Fruit fly (Drosophila melanogaster): ENCODE measurements around the gene CG4022.

Gene CG4022

DNA sequence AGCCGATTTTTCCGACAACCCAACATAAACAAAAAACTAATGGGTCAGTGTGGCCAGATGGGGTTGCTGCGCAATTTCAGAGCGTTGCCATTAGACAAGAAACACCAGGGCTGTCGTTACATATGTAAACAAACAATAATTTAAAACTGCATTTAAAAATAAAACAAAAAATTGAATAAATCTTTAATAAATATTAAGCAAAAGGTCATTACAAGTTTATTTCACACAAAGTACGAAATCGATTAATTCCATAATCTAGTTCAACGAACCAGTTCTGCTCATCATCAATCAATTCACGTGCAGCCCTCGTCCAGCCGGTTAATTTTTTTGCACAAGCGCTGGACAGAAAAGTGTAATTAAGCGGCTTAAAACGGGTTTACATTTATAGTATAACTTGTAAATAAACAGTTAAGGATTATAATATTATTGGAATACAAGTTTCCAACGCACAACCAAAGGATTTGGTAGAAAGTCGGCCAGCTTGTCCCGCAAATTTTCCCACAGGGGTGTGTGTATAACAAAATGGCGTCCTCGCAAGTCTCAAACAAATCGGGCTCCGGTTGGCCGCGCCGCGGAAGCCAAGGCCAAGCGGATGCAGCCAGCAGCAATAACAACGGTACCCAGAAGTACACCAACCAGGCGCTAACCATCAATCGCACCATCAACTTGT, at the start of gene CG4022, which contains the start of gene Cpsf5 (continued):
- TF ChIP-seq CG6792 (GFP tag; optimal IDR thresholded peaks at IDR 0.05) (peak; percentile 64), CG6808 (GFP tag; optimal IDR thresholded peaks at IDR 0.05) (peak; percentile 36), CG11902 (GFP tag; optimal IDR thresholded peaks at IDR 0.05) (peak; percentile 4), Hr39 (GFP tag; optimal IDR thresholded peaks at IDR 0.05) (peak; percentile 62), CG15336 (GFP tag; IDR thresholded peaks at IDR 0.05) (peak; percentile 79), lz (GFP tag; optimal IDR thresholded peaks at IDR 0.05) (peak; percentile 76), vri (GFP tag; optimal IDR thresholded peaks at IDR 0.05) (peak; percentile 65), CG16779 (tag; optimal IDR thresholded peaks at IDR 0.05) (no peak), dsx (GFP tag; optimal IDR thresholded peaks at IDR 0.05; ENCODE audit: poor library complexity, severe bottlenecking) (peak; percentile 41)

DNA sequence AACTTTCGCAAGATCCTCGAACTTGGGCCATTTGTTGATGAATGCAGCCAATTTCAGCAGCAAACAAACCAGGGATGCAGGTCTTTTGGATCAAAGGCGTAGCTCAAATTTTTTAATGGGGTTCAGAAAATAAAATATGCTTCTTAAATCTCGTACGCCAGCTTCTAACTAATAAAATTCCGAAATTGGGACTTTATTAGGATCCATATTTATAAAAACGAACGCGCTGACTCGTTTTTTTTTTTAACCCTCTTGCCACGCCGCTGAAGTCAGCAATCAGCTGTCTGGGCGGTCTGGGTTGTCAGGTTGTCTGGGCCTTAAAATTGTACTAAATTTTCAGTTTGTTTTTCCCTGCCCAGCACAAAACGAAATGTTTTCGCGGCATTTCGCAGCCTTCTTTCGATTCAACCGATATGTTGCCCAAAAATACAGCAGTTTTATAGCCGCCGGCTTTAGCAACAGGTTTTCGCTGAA, 47.0 kb upstream of the CG4022 start, which contains the start of gene CG3437:
Gene CG3437, minus strand, starts transcription at position 51 of the 474 bp plus-strand sequence.
- TF ChIP-seq fd59A (GFP tag; optimal IDR thresholded peaks at IDR 0.05), result peak; percentile 99
- TF ChIP-seq CG34406 (GFP tag; optimal IDR thresholded peaks at IDR 0.05), result peak; percentile 99
- peak; percentile 100 for TF ChIP-seq CG15336 (GFP tag; IDR thresholded peaks at IDR 0.05)
- peak; percentile 98 for TF ChIP-seq Lpt (GFP tag; optimal IDR thresholded peaks at IDR 0.05)
- peak; percentile 100 for TF ChIP-seq Eip78C (GFP tag)
- peak; percentile 100 for TF ChIP-seq lz (GFP tag; optimal IDR thresholded peaks at IDR 0.05)
- peak; percentile 99 for TF ChIP-seq CG11294 (GFP tag; IDR thresholded peaks at IDR 0.05)
- peak; percentile 96 for TF ChIP-seq Hr38 (GFP tag; optimal IDR thresholded peaks at IDR 0.05)
- peak; percentile 99 for TF ChIP-seq OdsH (GFP tag; optimal IDR thresholded peaks at IDR 0.05)
- peak; percentile 100 for TF ChIP-seq Hr4 (GFP tag; optimal IDR thresholded peaks at IDR 0.05)
- TF ChIP-seq CG6854 (GFP tag; optimal IDR thresholded peaks at IDR 0.05), result peak; percentile 99
- TF ChIP-seq CG8119 (GFP tag; IDR thresholded peaks at IDR 0.05), result peak; percentile 100
- TF ChIP-seq CG11902 (GFP tag; optimal IDR thresholded peaks at IDR 0.05), result peak; percentile 99
- peak; percentile 97 for TF ChIP-seq dsx (GFP tag; optimal IDR thresholded peaks at IDR 0.05; ENCODE audit: poor library complexity, severe bottlenecking)
- peak; percentile 98 for TF ChIP-seq Ets96B (tag; optimal IDR thresholded peaks at IDR 0.05)
- TF ChIP-seq svp (GFP tag), result peak; percentile 100
- TF ChIP-seq CG6163 (GFP tag; IDR thresholded peaks at IDR 0.05), result peak; percentile 100
- peak; percentile 99 for TF ChIP-seq CG1621 (tag; optimal IDR thresholded peaks at IDR 0.05)
- TF ChIP-seq CG11762 (GFP tag; optimal IDR thresholded peaks at IDR 0.05; ENCODE audit: insufficient read depth), result peak; percentile 99
- TF ChIP-seq salr (GFP tag; optimal IDR thresholded peaks at IDR 0.05), result peak; percentile 99
- peak; percentile 98 for TF ChIP-seq CG9139 (GFP tag; optimal IDR thresholded peaks at IDR 0.05)
- TF ChIP-seq Eip75B (GFP tag; optimal IDR thresholded peaks at IDR 0.05), result peak; percentile 100
- TF ChIP-seq CG16779 (tag; optimal IDR thresholded peaks at IDR 0.05), result peak; percentile 99
- peak; percentile 99 for TF ChIP-seq acj6 (GFP tag; optimal IDR thresholded peaks at IDR 0.05)
- peak; percentile 99 for TF ChIP-seq dac (GFP tag; optimal IDR thresholded peaks at IDR 0.05)
- TF ChIP-seq Hr39 (GFP tag; optimal IDR thresholded peaks at IDR 0.05), result peak; percentile 99
- TF ChIP-seq CG10631 (GFP tag; optimal IDR thresholded peaks at IDR 0.05), result peak; percentile 99
- peak; percentile 99 for TF ChIP-seq vri (GFP tag; optimal IDR thresholded peaks at IDR 0.05)
- TF ChIP-seq CG7368 (GFP tag; optimal IDR thresholded peaks at IDR 0.05), result peak; percentile 98
- TF ChIP-seq Met (GFP tag; optimal IDR thresholded peaks at IDR 0.05), result peak; percentile 99
- TF ChIP-seq CG6808 (GFP tag; optimal IDR thresholded peaks at IDR 0.05), result peak; percentile 99
- TF ChIP-seq CG3032 (tag; optimal IDR thresholded peaks at IDR 0.05), result peak; percentile 98
- peak; percentile 99 for TF ChIP-seq cyc (GFP tag; optimal IDR thresholded peaks at IDR 0.05)
- TF ChIP-seq esn (GFP tag; optimal IDR thresholded peaks at IDR 0.05), result peak; percentile 100
- peak; percentile 99 for TF ChIP-seq CG6792 (GFP tag; optimal IDR thresholded peaks at IDR 0.05)
- TF ChIP-seq CG8632 (GFP tag; optimal IDR thresholded peaks at IDR 0.05), result peak; percentile 99
- peak; percentile 99 for TF ChIP-seq Sox102F (GFP tag; optimal IDR thresholded peaks at IDR 0.05)
- TF ChIP-seq eg (GFP tag; IDR thresholded peaks at IDR 0.05), result peak; percentile 100
- peak; percentile 97 for TF ChIP-seq Blimp-1 (GFP tag; optimal IDR thresholded peaks at IDR 0.05)
- peak; percentile 99 for TF ChIP-seq spab (GFP tag; optimal IDR thresholded peaks at IDR 0.05)
- TF ChIP-seq Ets21C (GFP tag; optimal IDR thresholded peaks at IDR 0.05), result peak; percentile 99
- peak; percentile 100 for TF ChIP-seq CG32006 (GFP tag; optimal IDR thresholded peaks at IDR 0.05)
- TF ChIP-seq fd85E (GFP tag; optimal IDR thresholded peaks at IDR 0.05), result peak; percentile 96
- TF ChIP-seq ss (GFP tag; optimal IDR thresholded peaks at IDR 0.05), result peak; percentile 99
- peak; percentile 99 for TF ChIP-seq CG4318 (GFP tag; optimal IDR thresholded peaks at IDR 0.05)
- TF ChIP-seq fkh (GFP tag; optimal IDR thresholded peaks at IDR 0.05), result peak; percentile 92
